Worm (Caenorhabditis elegans) whole organism, young adult: Measurements from ENCODE around the gene nhr-40.
A peak's percentile ranks its signal among the peaks of the same experiment; 100 is the strongest.

Experiments used
- C06A6.2 ChIP-seq: fragments of 200-800 bp; sonication (Bioruptor generic); conservative IDR thresholded peaks from 2 replicates; pipeline ENCODE4 v1.3.6; 2022; ENCODE audit warnings: missing genetic modification characterization, missing compliant biosample characterization
- F22D6.2 ChIP-seq: sonication (generic microtip); optimal IDR thresholded peaks from 2 replicates; lab custom pipeline; 2016; ENCODE audit warnings: mild to moderate bottlenecking, missing genetic modification characterization, missing compliant biosample characterization
- F57C9.4 ChIP-seq: sonication (generic microtip); optimal IDR thresholded peaks from 2 replicates; lab custom pipeline; 2017; ENCODE audit warnings: mild to moderate bottlenecking, missing genetic modification characterization, missing compliant biosample characterization
- K11D2.4 ChIP-seq: fragments of 200-800 bp; sonication (Bioruptor generic); IDR thresholded peaks from 2 replicates; pipeline ENCODE4 v1.3.6; 2022; ENCODE audit warnings: missing genetic modification reagents, missing genetic modification characterization, missing compliant biosample characterization
- T07F8.4 ChIP-seq: sonication (generic microtip); optimal IDR thresholded peaks from 2 replicates; lab custom pipeline; 2016; ENCODE audit warnings: mild to moderate bottlenecking, missing genetic modification characterization, moderate library complexity, missing compliant biosample characterization
- T26A5.8 ChIP-seq: sonication (generic microtip); optimal IDR thresholded peaks from 2 replicates; lab custom pipeline; 2016; ENCODE audit warnings: missing genetic modification characterization, missing compliant biosample characterization
- Y53G8AR.9 ChIP-seq: fragments of 200-800 bp; sonication (Bioruptor generic); conservative IDR thresholded peaks from 2 replicates; pipeline ENCODE4 v1.3.6; 2022; ENCODE audit warnings: missing genetic modification reagents, missing genetic modification characterization, missing compliant biosample characterization
- aptf-2 ChIP-seq: fragments of 200-800 bp; sonication (Bioruptor generic); conservative IDR thresholded peaks from 2 replicates; pipeline ENCODE4 v1.3.6; 2022; ENCODE audit warnings: missing genetic modification reagents, missing genetic modification characterization, missing compliant biosample characterization
- athp-1 ChIP-seq: sonication (generic microtip); optimal IDR thresholded peaks from 2 replicates; lab custom pipeline; 2017; ENCODE audit warnings: mild to moderate bottlenecking, missing genetic modification characterization, missing compliant biosample characterization
- cebp-2 ChIP-seq: fragments of 200-800 bp; sonication (Bioruptor generic); IDR thresholded peaks from 2 replicates; pipeline ENCODE4 v1.3.6; 2022; ENCODE audit warnings: missing genetic modification characterization, missing compliant biosample characterization
- ceh-27 ChIP-seq: fragments of 200-800 bp; sonication (Bioruptor generic); optimal IDR thresholded peaks from 2 replicates; lab custom pipeline; 2018; ENCODE audit warnings: mild to moderate bottlenecking, missing genetic modification characterization, moderate library complexity, missing compliant biosample characterization
- ceh-40 ChIP-seq: fragments of 200-800 bp; sonication (Bioruptor generic); IDR thresholded peaks from 2 replicates; pipeline ENCODE4 v1.3.6; 2022; ENCODE audit warnings: missing genetic modification characterization, missing compliant biosample characterization
- chd-7 ChIP-seq: sonication (generic microtip); optimal IDR thresholded peaks from 2 replicates; lab custom pipeline; 2016; ENCODE audit warnings: mild to moderate bottlenecking, missing genetic modification characterization, moderate library complexity, missing compliant biosample characterization
- dox-1 ChIP-seq: fragments of 200-800 bp; sonication (Bioruptor generic); IDR thresholded peaks from 2 replicates; pipeline ENCODE4 v1.3.6; 2022; ENCODE audit warnings: missing genetic modification reagents, missing genetic modification characterization, missing compliant biosample characterization
- efl-1 ChIP-seq: fragments of 150-350 bp; optimal IDR thresholded peaks from 2 replicates; lab custom pipeline; 2014; ENCODE audit warnings: missing biosample characterization, missing genetic modification reagents, missing genetic modification characterization
- egrh-3 ChIP-seq: fragments of 200-800 bp; sonication (Bioruptor generic); IDR thresholded peaks from 2 replicates; pipeline ENCODE4 v1.3.6; 2022; ENCODE audit warnings: missing genetic modification reagents, missing genetic modification characterization, missing compliant biosample characterization
- him-1 ChIP-seq: sonication (generic microtip); optimal IDR thresholded peaks from 2 replicates; lab custom pipeline; 2016; ENCODE audit warnings: missing genotype, missing genetic modification reagents, missing genetic modification characterization, missing compliant biosample characterization
- let-526 ChIP-seq: fragments of 200-800 bp; sonication (Bioruptor generic); IDR thresholded peaks from 2 replicates; pipeline ENCODE4 v1.3.6; 2022; ENCODE audit warnings: missing genetic modification reagents, missing genetic modification characterization, missing compliant biosample characterization
- lin-35 ChIP-seq, 3 experiments: fragments of 150-350 bp in 2 of 3; sonication (generic microtip) in 1 of 3; optimal IDR thresholded peaks; 2 replicates each; lab custom pipeline; 2014 to 2018; ENCODE audit warnings: missing biosample characterization in 3 of 3, missing genetic modification characterization in 3 of 3, missing genetic modification reagents in 3 of 3
- lir-1 ChIP-seq: fragments of 200-800 bp; sonication (Bioruptor generic); conservative IDR thresholded peaks from 2 replicates; pipeline ENCODE4 v1.3.6; 2022; ENCODE audit warnings: missing genetic modification reagents, missing genetic modification characterization, missing compliant biosample characterization
- lsy-27 ChIP-seq: sonication (generic microtip); optimal IDR thresholded peaks from 2 replicates; lab custom pipeline; 2017; ENCODE audit warnings: missing genetic modification characterization, mild to moderate bottlenecking, missing compliant biosample characterization, antibody characterized with exemption, missing genotype, borderline replicate concordance; ENCODE audit not compliant: insufficient read depth
- nhr-120 ChIP-seq: fragments of 200-800 bp; sonication (Bioruptor generic); IDR thresholded peaks from 2 replicates; pipeline ENCODE4 v1.3.6; 2022; ENCODE audit warnings: missing genetic modification characterization, missing compliant biosample characterization
- pha-4 ChIP-seq: fragments of 150-350 bp; sonication (generic microtip); optimal IDR thresholded peaks from 2 replicates; lab custom pipeline; 2014; ENCODE audit warnings: missing biosample characterization, missing genetic modification reagents, missing genetic modification characterization
- rec-8 ChIP-seq, 2 experiments: sonication (generic microtip); optimal IDR thresholded peaks; 2 replicates each; lab custom pipeline; 2016; ENCODE audit warnings: mild to moderate bottlenecking in 2 of 2, missing genetic modification characterization in 2 of 2, missing genetic modification reagents in 2 of 2, missing genotype in 2 of 2, missing biosample characterization in 1 of 2, missing compliant biosample characterization in 1 of 2, moderate library complexity in 1 of 2
- repo-1 ChIP-seq: sonication (generic microtip); optimal IDR thresholded peaks from 2 replicates; lab custom pipeline; 2017; ENCODE audit warnings: mild to moderate bottlenecking, missing genetic modification characterization, missing compliant biosample characterization
- sdz-38 ChIP-seq: sonication (generic microtip); optimal IDR thresholded peaks from 2 replicates; lab custom pipeline; 2016; ENCODE audit warnings: missing genotype, missing genetic modification characterization, missing compliant biosample characterization
- snpc-1.3 ChIP-seq: sonication (generic microtip); optimal IDR thresholded peaks from 2 replicates; lab custom pipeline; 2017; ENCODE audit warnings: missing genetic modification characterization, mild to moderate bottlenecking, missing compliant biosample characterization, antibody characterized with exemption, moderate library complexity, missing genotype, missing genetic modification reagents; ENCODE audit not compliant: insufficient read depth
- tbx-9 ChIP-seq: sonication (generic microtip); optimal IDR thresholded peaks from 2 replicates; lab custom pipeline; 2016; ENCODE audit warnings: borderline replicate concordance, missing genetic modification characterization, inconsistent platforms, missing compliant biosample characterization
- unc-130 ChIP-seq: sonication (generic microtip); optimal IDR thresholded peaks from 2 replicates; lab custom pipeline; 2016; ENCODE audit warnings: missing genetic modification reagents, missing genetic modification characterization, missing compliant biosample characterization
- ztf-18 ChIP-seq: sonication (generic microtip); optimal IDR thresholded peaks from 2 replicates; lab custom pipeline; 2016; ENCODE audit warnings: missing genotype, mild to moderate bottlenecking, missing genetic modification characterization, missing compliant biosample characterization
- ztf-25 ChIP-seq: fragments of 200-800 bp; sonication (Bioruptor generic); IDR thresholded peaks from 2 replicates; pipeline ENCODE4 v1.3.6; 2022; ENCODE audit warnings: missing genetic modification reagents, missing genetic modification characterization, missing compliant biosample characterization
- ztf-6 ChIP-seq: fragments of 200-800 bp; sonication (Bioruptor generic); IDR thresholded peaks from 2 replicates; pipeline ENCODE4 v1.3.6; 2022; ENCODE audit warnings: missing genetic modification reagents, missing genetic modification characterization, missing compliant biosample characterization

Gene nhr-40

ce11 chrX:2581828-2582589 lies 11.8 kb upstream of the nhr-40 start:
- TF ChIP-seq lsy-27 (no peak), T26A5.8 (tag; lab: Kevin White, UChicago) (no peak), repo-1 (tag; lab: Kevin White, UChicago) (no peak), ceh-27 (no peak), lin-35 (GFP tag; optimal IDR thresholded peaks at IDR 0.05; lab: Kevin White, UChicago) (no peak), F57C9.4 (tag; lab: Kevin White, UChicago) (no peak), let-526 (GFP tag; lab: Robert Waterston, UW) (no peak), him-1 (tag; lab: Kevin White, UChicago) (no peak), lir-1 (GFP tag; lab: Robert Waterston, UW) (no peak), cebp-2 (GFP tag; lab: Robert Waterston, UW) (no peak), ztf-18 (tag; lab: Kevin White, UChicago) (no peak), C06A6.2 (GFP tag; lab: Robert Waterston, UW) (no peak), unc-130 (GFP tag; lab: Kevin White, UChicago) (no peak), athp-1 (tag; lab: Kevin White, UChicago) (no peak), snpc-1.3 (tag; lab: Kevin White, UChicago) (no peak), efl-1 (GFP tag; lab: Kevin White, UChicago) (no peak), tbx-9 (tag; lab: Kevin White, UChicago) (no peak)

ce11 chrX:2583135-2583683 lies 10.6 kb upstream of the nhr-40 start:
- TF ChIP-seq ztf-25 (GFP tag; lab: Robert Waterston, UW) = 0 out of 2 replicates have a peak, but pooled peaks have one; percentile 26
- TF ChIP-seq pha-4 = no peak
- TF ChIP-seq egrh-3 (GFP tag; lab: Robert Waterston, UW) = peak; percentile 18; the same call in 1 of the 2 replicates

ce11 chrX:2585655-2586054 lies 8.1 kb upstream of the nhr-40 start, which contains the start of gene H01M10.2:
TSS of gene H01M10.2 (minus strand) at chrX:2585755.
- TF ChIP-seq sdz-38 (tag; lab: Kevin White, UChicago) (no peak), F22D6.2 (tag; lab: Kevin White, UChicago) (no peak), rec-8 (tag; optimal IDR thresholded peaks at IDR 0.05; lab: Kevin White, UChicago) (no peak), F57C9.4 (tag; lab: Kevin White, UChicago) (no peak), nhr-120 (GFP tag; lab: Robert Waterston, UW) (no peak)

- no peak for TF ChIP-seq dox-1
- TF ChIP-seq F57C9.4 (tag; lab: Kevin White, UChicago) = no peak
- no peak for TF ChIP-seq chd-7 (tag; lab: Kevin White, UChicago)
- TF ChIP-seq K11D2.4 (GFP tag; lab: Robert Waterston, UW) = no peak
- no peak for TF ChIP-seq Y53G8AR.9
- TF ChIP-seq ceh-40 (GFP tag; lab: Robert Waterston, UW) = no peak
- no peak for TF ChIP-seq T07F8.4 (tag; lab: Kevin White, UChicago)
- TF ChIP-seq ztf-6 (GFP tag; lab: Robert Waterston, UW) = no peak
- no peak for TF ChIP-seq C06A6.2 (GFP tag; lab: Robert Waterston, UW)
- TF ChIP-seq aptf-2 = no peak
Measured at ce11 chrX:2588012-2588411, 5.8 kb upstream of the nhr-40 start.
